Worm (Caenorhabditis elegans): ENCODE results near the gene che-12.

- TF ChIP-seq W03F9.2 (tag; optimal IDR thresholded peaks at IDR 0.05), result no peak
- TF ChIP-seq him-1 (tag; optimal IDR thresholded peaks at IDR 0.05), result no peak
- TF ChIP-seq dao-5 (tag; optimal IDR thresholded peaks at IDR 0.05), result no peak
Measured at ce11 chrV:10297099-10297498, 10.1 kb downstream of the che-12 start, which contains the start of gene B0024.4.
